Worm (Caenorhabditis elegans) whole organism, L1 larva: ENCODE data around the gene pars-1.

Experiments
- alr-1 ChIP-seq: fragments of 200-800 bp; sonication (Bioruptor generic); optimal IDR thresholded peaks from 2 replicates; lab custom pipeline; 2018; ENCODE audit warnings: borderline replicate concordance, mild to moderate bottlenecking, missing genetic modification characterization, missing compliant biosample characterization
- aly-2 ChIP-seq: fragments of 150-350 bp; optimal IDR thresholded peaks from 2 replicates; lab custom pipeline; 2014; ENCODE audit warnings: missing biosample characterization, missing genetic modification characterization
- ceh-82 ChIP-seq, 3 experiments: fragments of 150-350 bp in 1 of 3; sonication (generic microtip) in 2 of 3; optimal IDR thresholded peaks; 2 replicates each; lab custom pipeline; 2014 to 2017; ENCODE audit warnings: missing biosample characterization in 3 of 3, missing genetic modification characterization in 3 of 3
- hlh-4 ChIP-seq: sonication (generic microtip); optimal IDR thresholded peaks from 2 replicates; lab custom pipeline; 2016; ENCODE audit warnings: mild to moderate bottlenecking, missing genetic modification characterization, missing compliant biosample characterization
- lin-14 ChIP-seq: fragments of 200-800 bp; sonication (Bioruptor generic); optimal IDR thresholded peaks from 2 replicates; lab custom pipeline; 2018; ENCODE audit warnings: mild to moderate bottlenecking, missing genetic modification characterization, moderate library complexity, missing compliant biosample characterization
- lin-39 ChIP-seq: fragments of 150-350 bp; optimal IDR thresholded peaks from 2 replicates; lab custom pipeline; 2014; ENCODE audit warnings: missing biosample characterization, missing genetic modification reagents, missing genetic modification characterization
- mep-1 ChIP-seq: fragments of 150-350 bp; optimal IDR thresholded peaks from 2 replicates; lab custom pipeline; 2014; ENCODE audit warnings: missing biosample characterization, missing genetic modification characterization
- nhr-77 ChIP-seq: fragments of 150-350 bp; optimal IDR thresholded peaks from 2 replicates; lab custom pipeline; 2014; ENCODE audit warnings: missing biosample characterization, missing genetic modification characterization
- nhr-84 ChIP-seq: sonication (generic microtip); optimal IDR thresholded peaks from 2 replicates; lab custom pipeline; 2017; ENCODE audit warnings: missing biosample characterization, missing genetic modification characterization
- snpc-4 ChIP-seq: fragments of 150-350 bp; optimal IDR thresholded peaks from 2 replicates; lab custom pipeline; 2014; ENCODE audit warnings: missing biosample characterization, missing genetic modification characterization
- tlp-1 ChIP-seq: fragments of 150-350 bp; optimal IDR thresholded peaks from 2 replicates; lab custom pipeline; 2014; ENCODE audit warnings: missing biosample characterization, missing genetic modification characterization
- unc-62 ChIP-seq: fragments of 150-350 bp; optimal IDR thresholded peaks from 2 replicates; lab custom pipeline; 2014; ENCODE audit warnings: missing biosample characterization, missing genetic modification reagents, missing genetic modification characterization
- ztf-11 ChIP-seq, 2 experiments: sonication (generic microtip); optimal IDR thresholded peaks; 2 replicates each; lab custom pipeline; 2016 to 2017; ENCODE audit warnings: missing genetic modification characterization in 2 of 2, missing biosample characterization in 1 of 2, missing compliant biosample characterization in 1 of 2

DNA sequence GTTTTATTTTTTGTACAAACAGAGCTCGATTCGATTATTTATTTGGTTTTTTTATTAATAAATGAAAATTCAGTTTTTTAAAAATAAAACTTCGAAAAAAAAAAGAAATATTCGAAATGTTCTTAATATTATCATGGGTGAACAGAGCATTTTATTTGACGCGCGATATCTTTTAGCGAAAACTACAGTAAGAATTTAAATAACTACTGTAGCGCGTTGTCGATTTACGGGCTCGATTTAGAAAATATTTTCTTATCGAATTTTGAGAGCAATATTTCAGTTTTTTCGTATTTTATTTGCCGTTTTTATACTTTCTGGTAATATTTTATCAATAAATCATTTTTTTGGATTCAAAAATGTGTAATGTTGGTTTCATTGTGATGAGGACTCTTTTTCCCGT, 17.7 kb upstream of the pars-1 start:
- TF ChIP-seq aly-2 (tag; lab: Kevin White, UChicago) (no peak), lin-39 (tag; lab: Kevin White, UChicago) (no peak), lin-14 (GFP tag; lab: Kevin White, UChicago) (no peak), mep-1 (tag; lab: Kevin White, UChicago) (no peak), nhr-84 (tag; lab: Kevin White, UChicago) (no peak), unc-62 (no peak), alr-1 (tag; lab: Kevin White, UChicago) (no peak), hlh-4 (no peak), snpc-4 (tag; lab: Kevin White, UChicago) (no peak), tlp-1 (tag; lab: Kevin White, UChicago) (no peak), nhr-77 (tag; lab: Kevin White, UChicago) (no peak), ceh-82 (tag; optimal IDR thresholded peaks at IDR 0.05; lab: Kevin White, UChicago) (no peak), ztf-11 (tag; optimal IDR thresholded peaks at IDR 0.05; lab: Kevin White, UChicago) (no peak)
